Fruit fly (Drosophila melanogaster): ENCODE measurements around the gene CG13048.

DNA sequence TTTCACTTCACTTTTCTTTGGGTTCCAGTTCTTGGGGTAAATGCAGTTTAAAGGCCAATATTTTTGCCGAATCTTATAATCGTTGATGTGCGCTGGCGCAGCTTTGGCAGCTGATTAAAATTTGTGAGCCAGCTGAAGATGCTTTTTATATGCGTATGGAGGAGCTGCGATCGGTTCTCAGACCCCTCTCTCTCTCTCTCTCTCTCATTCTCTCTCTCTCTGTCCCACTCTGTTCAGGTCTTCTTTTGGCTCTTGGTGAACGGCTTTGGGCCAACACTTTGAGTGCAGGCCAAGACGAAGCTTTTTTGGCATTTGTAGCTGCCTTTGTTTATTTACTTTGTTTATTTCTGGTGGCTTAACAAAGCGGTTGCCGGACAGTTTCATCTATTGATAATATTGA lies 4.6 kb upstream of the CG13048 start, which contains the start of gene CG13046:
- TF ChIP-seq Pif1A (GFP tag; optimal IDR thresholded peaks at IDR 0.05) (no peak), CG10348 (GFP tag; IDR thresholded peaks at IDR 0.05) (no peak), CG8301 (tag; optimal IDR thresholded peaks at IDR 0.05) (no peak), CG17806 (tag; optimal IDR thresholded peaks at IDR 0.05) (no peak), CG9948 (tag; optimal IDR thresholded peaks at IDR 0.05) (no peak)
